Fruit fly (Drosophila melanogaster) whole organism, embryonic: ENCODE data around the gene sima.

ENCODE experiments used
- Adf1 ChIP-seq: fragments of 200-800 bp; sonication (Bioruptor generic); IDR thresholded peaks from 2 replicates; pipeline ENCODE4 v1.3.6; 2022; ENCODE audit warnings: missing biosample characterization, missing genetic modification characterization
- Asciz ChIP-seq: fragments of 200-800 bp; sonication (Bioruptor generic); optimal IDR thresholded peaks from 2 replicates; lab custom pipeline; 2017; ENCODE audit warnings: missing biosample characterization, mild to moderate bottlenecking, missing genetic modification characterization, missing genetic modification reagents
- BEAF-32 ChIP-seq: fragments of 200-800 bp; sonication (Bioruptor generic); optimal IDR thresholded peaks from 3 replicates; lab custom pipeline; 2017; ENCODE audit warnings: missing biosample characterization, missing genetic modification characterization, mild to moderate bottlenecking, moderate library complexity, missing genetic modification reagents
- CG11085 ChIP-seq: fragments of 200-800 bp; sonication (Bioruptor generic); IDR thresholded peaks from 2 replicates; pipeline ENCODE4 v1.3.6; 2022; ENCODE audit warnings: missing biosample characterization, missing genetic modification characterization
- CG11696 ChIP-seq: fragments of 200-800 bp; sonication (Bioruptor generic); IDR thresholded peaks from 2 replicates; pipeline ENCODE4 v1.3.6; 2022; ENCODE audit warnings: missing biosample characterization, missing genetic modification characterization
- CG12071 ChIP-seq: fragments of 200-800 bp; sonication (Bioruptor generic); optimal IDR thresholded peaks from 3 replicates; lab custom pipeline; 2018; ENCODE audit warnings: missing biosample characterization, mild to moderate bottlenecking, missing genetic modification characterization
- CG14710 ChIP-seq: fragments of 200-800 bp; sonication (Bioruptor generic); optimal IDR thresholded peaks from 3 replicates; lab custom pipeline; 2019; ENCODE audit warnings: missing biosample characterization, mild to moderate bottlenecking, missing genetic modification characterization, moderate library complexity
- CG16779 ChIP-seq: fragments of 200-800 bp; sonication (Bioruptor generic); IDR thresholded peaks from 2 replicates; pipeline ENCODE4 v1.3.6; 2022; ENCODE audit warnings: missing biosample characterization, missing genetic modification characterization
- CG32532 ChIP-seq: fragments of 200-800 bp; sonication (Bioruptor generic); IDR thresholded peaks from 2 replicates; pipeline ENCODE4 v1.3.6; 2022; ENCODE audit warnings: missing biosample characterization, missing genetic modification characterization
- CG3281 ChIP-seq: fragments of 200-800 bp; sonication (Bioruptor generic); optimal IDR thresholded peaks from 3 replicates; lab custom pipeline; 2017; ENCODE audit warnings: missing biosample characterization, mild to moderate bottlenecking, missing genetic modification characterization
- CG34422 ChIP-seq: fragments of 200-800 bp; sonication (Bioruptor generic); IDR thresholded peaks from 3 replicates; pipeline ENCODE4 v1.3.6; 2022; ENCODE audit warnings: missing biosample characterization, missing genetic modification characterization
- CG3995 ChIP-seq: fragments of 200-800 bp; sonication (Bioruptor generic); optimal IDR thresholded peaks from 3 replicates; lab custom pipeline; 2016; ENCODE audit warnings: missing biosample characterization, missing genetic modification characterization
- CG4424 ChIP-seq: fragments of 200-800 bp; sonication (Bioruptor generic); optimal IDR thresholded peaks from 3 replicates; lab custom pipeline; 2016; ENCODE audit warnings: missing biosample characterization, missing genetic modification characterization
- CG4707 ChIP-seq: fragments of 200-800 bp; sonication (Bioruptor generic); optimal IDR thresholded peaks from 2 replicates; lab custom pipeline; 2018; ENCODE audit warnings: missing biosample characterization, mild to moderate bottlenecking, missing genetic modification characterization, moderate library complexity
- CG6791 ChIP-seq: fragments of 200-800 bp; sonication (Bioruptor generic); IDR thresholded peaks from 3 replicates; pipeline ENCODE4 v1.3.6; 2022; ENCODE audit warnings: missing biosample characterization, missing genetic modification characterization; ENCODE audit not compliant: partially characterized antibody
- CG9932 ChIP-seq: fragments of 200-800 bp; sonication (Bioruptor generic); IDR thresholded peaks from 2 replicates; pipeline ENCODE4 v1.3.6; 2022; ENCODE audit warnings: missing biosample characterization, missing genetic modification characterization
- D ChIP-seq, 2 experiments: fragments of 200-800 bp in 1 of 2; fragments of >200 bp in 1 of 2; sonication (Bioruptor generic) in 1 of 2; optimal IDR thresholded peaks; 2 replicates in 1 of 2; 3 replicates in 1 of 2; lab custom pipeline; 2017; ENCODE audit warnings: mild to moderate bottlenecking in 1 of 2, missing biosample characterization in 1 of 2, missing genetic modification characterization in 1 of 2, missing genetic modification reagents in 1 of 2
- Dp ChIP-seq: fragments of 200-800 bp; sonication (Bioruptor generic); optimal IDR thresholded peaks from 2 replicates; lab custom pipeline; 2018; ENCODE audit warnings: missing biosample characterization, mild to moderate bottlenecking, missing genetic modification characterization, moderate library complexity
- H15 ChIP-seq: fragments of 200-800 bp; sonication (Bioruptor generic); IDR thresholded peaks from 3 replicates; pipeline ENCODE4 v1.3.6; 2022; ENCODE audit warnings: missing biosample characterization, missing genetic modification characterization
- HLHmδ ChIP-seq: fragments of 200-800 bp; sonication (Bioruptor generic); optimal IDR thresholded peaks from 2 replicates; lab custom pipeline; 2018; ENCODE audit warnings: missing biosample characterization, mild to moderate bottlenecking, missing genetic modification characterization, moderate library complexity
- Meics ChIP-seq: fragments of 200-800 bp; sonication (Bioruptor generic); optimal IDR thresholded peaks from 2 replicates; lab custom pipeline; 2017; ENCODE audit warnings: missing biosample characterization, mild to moderate bottlenecking, missing genetic modification characterization
- NFAT ChIP-seq: fragments of 200-800 bp; sonication (Bioruptor generic); IDR thresholded peaks from 2 replicates; pipeline ENCODE4 v1.3.6; 2022; ENCODE audit warnings: missing biosample characterization, missing genetic modification characterization
- NfI ChIP-seq: fragments of 200-800 bp; sonication (Bioruptor generic); optimal IDR thresholded peaks from 3 replicates; lab custom pipeline; 2018; ENCODE audit warnings: missing biosample characterization, mild to moderate bottlenecking, missing genetic modification characterization, moderate library complexity
- Rfx ChIP-seq: fragments of 200-800 bp; sonication (Bioruptor generic); IDR thresholded peaks from 2 replicates; pipeline ENCODE4 v1.3.6; 2022; ENCODE audit warnings: missing biosample characterization, missing genetic modification characterization
- Scr ChIP-seq: fragments of 200-800 bp; sonication (Bioruptor generic); IDR thresholded peaks from 2 replicates; pipeline ENCODE4 v1.3.6; 2022; ENCODE audit warnings: missing biosample characterization, missing genetic modification characterization; ENCODE audit not compliant: partially characterized antibody
- Spps ChIP-seq: fragments of 200-800 bp; sonication (Bioruptor generic); optimal IDR thresholded peaks from 2 replicates; lab custom pipeline; 2018; ENCODE audit warnings: missing biosample characterization, mild to moderate bottlenecking, missing genetic modification characterization
- ab ChIP-seq: fragments of 200-800 bp; sonication (Bioruptor generic); optimal IDR thresholded peaks from 2 replicates; lab custom pipeline; 2016; ENCODE audit warnings: missing biosample characterization, missing genetic modification characterization
- al ChIP-seq: fragments of 200-800 bp; sonication (Bioruptor generic); IDR thresholded peaks from 2 replicates; pipeline ENCODE4 v1.3.6; 2022; ENCODE audit warnings: missing biosample characterization, missing genetic modification characterization
- ato ChIP-seq: fragments of 200-800 bp; sonication (Bioruptor generic); IDR thresholded peaks from 2 replicates; pipeline ENCODE4 v1.3.6; 2022; ENCODE audit warnings: missing biosample characterization, missing genetic modification characterization; ENCODE audit not compliant: partially characterized antibody
- bigmax ChIP-seq: fragments of 200-800 bp; sonication (Bioruptor generic); optimal IDR thresholded peaks from 2 replicates; lab custom pipeline; 2018; ENCODE audit warnings: missing biosample characterization, mild to moderate bottlenecking, missing genetic modification characterization
- br ChIP-seq: fragments of >200 bp; optimal IDR thresholded peaks from 2 replicates; lab custom pipeline; 2017
- chif ChIP-seq, 2 experiments: fragments of 200-800 bp; sonication (Bioruptor generic); optimal IDR thresholded peaks; 3 replicates each; lab custom pipeline; 2016; ENCODE audit warnings: missing biosample characterization in 2 of 2, missing genetic modification characterization in 2 of 2
- dan ChIP-seq: fragments of 200-800 bp; sonication (Bioruptor generic); IDR thresholded peaks from 2 replicates; pipeline ENCODE4 v1.3.6; 2022; ENCODE audit warnings: missing biosample characterization, missing genetic modification characterization
- disco-r ChIP-seq: fragments of 200-800 bp; sonication (Bioruptor generic); optimal IDR thresholded peaks from 2 replicates; lab custom pipeline; 2016; ENCODE audit warnings: missing biosample characterization, missing genetic modification characterization
- ewg ChIP-seq: fragments of 200-800 bp; sonication (Bioruptor generic); optimal IDR thresholded peaks from 3 replicates; lab custom pipeline; 2017; ENCODE audit warnings: mild to moderate bottlenecking, missing biosample characterization, missing genetic modification reagents, missing genetic modification characterization
- gfzf ChIP-seq: fragments of 200-800 bp; sonication (Bioruptor generic); optimal IDR thresholded peaks from 2 replicates; lab custom pipeline; 2016; ENCODE audit warnings: missing biosample characterization, mild to moderate bottlenecking, missing genetic modification characterization, moderate library complexity
- grn ChIP-seq: fragments of 200-800 bp; sonication (Bioruptor generic); optimal IDR thresholded peaks from 3 replicates; lab custom pipeline; 2017; ENCODE audit warnings: missing biosample characterization, missing genetic modification characterization
- gt ChIP-seq: fragments of 200-800 bp; sonication (Bioruptor generic); IDR thresholded peaks from 2 replicates; pipeline ENCODE4 v1.3.6; 2022; ENCODE audit warnings: missing biosample characterization, missing genetic modification characterization
- lab ChIP-seq: fragments of 200-800 bp; sonication (Bioruptor generic); optimal IDR thresholded peaks from 3 replicates; lab custom pipeline; 2017; ENCODE audit warnings: missing biosample characterization, missing genetic modification characterization, mild to moderate bottlenecking, moderate library complexity, missing genetic modification reagents
- mam ChIP-seq: fragments of 200-800 bp; sonication (Bioruptor generic); optimal IDR thresholded peaks from 3 replicates; lab custom pipeline; 2016; ENCODE audit warnings: missing biosample characterization, missing genetic modification characterization
- mld ChIP-seq: fragments of 200-800 bp; sonication (Bioruptor generic); IDR thresholded peaks from 3 replicates; pipeline ENCODE4 v1.3.6; 2022; ENCODE audit warnings: missing biosample characterization, missing genetic modification characterization; ENCODE audit not compliant: partially characterized antibody
- prd ChIP-seq, 3 experiments: fragments of >200 bp in 2 of 3; fragments of 200-800 bp in 1 of 3; sonication (Bioruptor generic) in 1 of 3; optimal IDR thresholded peaks in 2 of 3; IDR thresholded peaks in 1 of 3; 2 replicates in 2 of 3; 3 replicates in 1 of 3; pipeline versions ENCODE4 v1.3.6 to Lab custom; 2017 to 2022; ENCODE audit warnings: missing biosample characterization in 1 of 3, missing genetic modification characterization in 1 of 3
- psq ChIP-seq: fragments of 200-800 bp; sonication (Bioruptor generic); optimal IDR thresholded peaks from 2 replicates; lab custom pipeline; 2017; ENCODE audit warnings: missing biosample characterization, missing genetic modification characterization
- run ChIP-seq: fragments of 200-800 bp; sonication (Bioruptor generic); optimal IDR thresholded peaks from 3 replicates; lab custom pipeline; 2018; ENCODE audit warnings: missing biosample characterization, mild to moderate bottlenecking, missing genetic modification characterization
- sc ChIP-seq, 3 experiments: fragments of >200 bp in 2 of 3; fragments of 200-800 bp in 1 of 3; sonication (Bioruptor generic) in 1 of 3; optimal IDR thresholded peaks; 2 replicates in 2 of 3; 3 replicates in 1 of 3; lab custom pipeline; 2017; ENCODE audit warnings: mild to moderate bottlenecking in 1 of 3, missing biosample characterization in 1 of 3, missing genetic modification characterization in 1 of 3, missing genetic modification reagents in 1 of 3
- scrt ChIP-seq: fragments of 200-800 bp; sonication (Bioruptor generic); optimal IDR thresholded peaks from 2 replicates; lab custom pipeline; 2018; ENCODE audit warnings: missing biosample characterization, mild to moderate bottlenecking, missing genetic modification characterization, moderate library complexity
- sd ChIP-seq: fragments of 200-800 bp; sonication (Bioruptor generic); optimal IDR thresholded peaks from 3 replicates; lab custom pipeline; 2018; ENCODE audit warnings: missing biosample characterization, mild to moderate bottlenecking, missing genetic modification characterization, moderate library complexity

Gene sima

dm6 chr3R:30012602-30013489 lies 45.3 kb upstream of the sima start (continued):
- TF ChIP-seq CG32532 (GFP tag; lab: Robert Waterston, UW) (peak; percentile 83), CG11085 (0 out of 2 replicates have a peak, but pooled peaks have one; percentile 39), CG4424 (GFP tag; lab: Kevin White, UChicago) (no peak), CG12071 (GFP tag; lab: Kevin White, UChicago) (no peak), Meics (GFP tag; lab: Kevin White, UChicago) (peak; percentile 46), NfI (no peak), chif (GFP tag; optimal IDR thresholded peaks at IDR 0.05; lab: Kevin White, UChicago) (no peak), grn (GFP tag; lab: Kevin White, UChicago) (peak; percentile 71), disco-r (no peak), BEAF-32 (GFP tag; lab: Kevin White, UChicago) (no peak), CG11696 (GFP tag; lab: Robert Waterston, UW) (no peak), run (tag; lab: Kevin White, UChicago) (no peak), scrt (no peak), mam (GFP tag; lab: Kevin White, UChicago) (peak; percentile 60), CG4707 (GFP tag; lab: Kevin White, UChicago) (no peak), dan (GFP tag; lab: Robert Waterston, UW) (no peak), ewg (no peak), CG3281 (peak; percentile 37), D (optimal IDR thresholded peaks at IDR 0.05; lab: Kevin White, UChicago) (no peak), D (GFP tag; optimal IDR thresholded peaks at IDR 0.05; lab: Kevin White, UChicago) (no peak), lab (GFP tag; lab: Kevin White, UChicago) (peak; percentile 56), CG14710 (no peak), CG9932 (GFP tag; lab: Robert Waterston, UW) (peak; percentile 73), br (lab: Kevin White, UChicago) (no peak), Scr (GFP tag; lab: Robert Waterston, UW) (no peak), prd (optimal IDR thresholded peaks at IDR 0.05; lab: Kevin White, UChicago) (no peak), prd (GFP tag; IDR thresholded peaks at IDR 0.05; lab: Robert Waterston, UW) (peak; percentile 35; the same call in 1 of the 3 replicates), CG6791 (GFP tag; lab: Robert Waterston, UW) (no peak), H15 (GFP tag; lab: Robert Waterston, UW) (no peak), ab (no peak), CG16779 (GFP tag; lab: Robert Waterston, UW) (no peak), NFAT (GFP tag; lab: Robert Waterston, UW) (peak; percentile 49; the same call in 1 of the 2 replicates), gt (GFP tag; lab: Robert Waterston, UW) (no peak), Rfx (GFP tag; lab: Robert Waterston, UW) (peak; percentile 65), sc (optimal IDR thresholded peaks at IDR 0.05; lab: Kevin White, UChicago) (no peak), sc (GFP tag; optimal IDR thresholded peaks at IDR 0.05; lab: Kevin White, UChicago) (no peak), sd (peak; percentile 39), psq (GFP tag; lab: Kevin White, UChicago) (no peak), Asciz (no peak), gfzf (GFP tag; lab: Kevin White, UChicago) (no peak), al (peak; percentile 36; the same call in 1 of the 2 replicates), HLHmδ (no peak), CG3995 (GFP tag; lab: Kevin White, UChicago) (no peak), mld (GFP tag; lab: Robert Waterston, UW) (no peak), Dp (no peak), Adf1 (GFP tag; lab: Robert Waterston, UW) (no peak), ato (GFP tag; lab: Robert Waterston, UW) (no peak), bigmax (GFP tag; lab: Kevin White, UChicago) (no peak), CG34422 (GFP tag; lab: Robert Waterston, UW) (no peak), Spps (no peak)
